Fruit fly (Drosophila melanogaster) whole organism: ENCODE measurements around the gene alph.
A peak's percentile ranks its signal among the peaks of the same experiment; 100 is the strongest.

Experiments used
- CG8478 ChIP-seq: fragments of >200 bp; optimal IDR thresholded peaks from 2 replicates; lab custom pipeline; 2018; ENCODE audit warnings: inconsistent platforms
- Dll ChIP-seq: fragments of >200 bp; optimal IDR thresholded peaks from 2 replicates; lab custom pipeline; 2017
- EcR ChIP-seq, 2 experiments: fragments of >200 bp; optimal IDR thresholded peaks; 2 replicates each; lab custom pipeline; 2017; ENCODE audit warnings: missing biosample characterization in 2 of 2, missing genetic modification characterization in 2 of 2, missing genetic modification reagents in 2 of 2
- pan ChIP-seq: fragments of >200 bp; optimal IDR thresholded peaks from 2 replicates; lab custom pipeline; 2017
- psq ChIP-seq: fragments of >200 bp; optimal IDR thresholded peaks from 2 replicates; lab custom pipeline; 2017
- usp ChIP-seq: fragments of >200 bp; optimal IDR thresholded peaks from 2 replicates; lab custom pipeline; 2017; ENCODE audit warnings: missing biosample characterization, missing genetic modification characterization, mixed read lengths

The alph gene

DNA sequence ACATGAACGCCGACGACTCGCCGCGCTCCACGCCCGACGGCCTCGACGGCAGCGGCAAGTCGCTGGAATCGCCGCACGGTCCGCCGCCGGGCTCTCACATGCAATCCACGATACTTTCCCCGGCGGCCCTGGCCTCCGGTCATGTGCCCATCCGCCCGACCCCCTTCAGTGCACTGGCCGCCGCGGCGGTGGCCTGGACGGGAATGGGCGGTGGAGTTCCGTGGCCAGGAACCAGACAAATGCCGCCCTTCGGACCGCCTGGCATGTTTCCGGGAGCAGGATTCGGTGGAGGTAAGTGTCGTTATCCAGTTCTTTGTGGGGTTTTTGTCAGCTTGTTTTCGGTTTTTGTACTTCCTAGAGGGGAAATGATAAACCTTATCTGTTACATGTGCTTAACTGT lies 34.1 kb upstream of the alph start:
- TF ChIP-seq CG8478 (lab: Kevin White, UChicago) (no peak), Dll (lab: Kevin White, UChicago) (no peak), EcR (GFP tag; optimal IDR thresholded peaks at IDR 0.05; lab: Kevin White, UChicago) (no peak), usp (GFP tag; lab: Kevin White, UChicago) (no peak)

- TF ChIP-seq psq (lab: Kevin White, UChicago) (no peak), pan (lab: Kevin White, UChicago) (no peak), EcR (GFP tag; optimal IDR thresholded peaks at IDR 0.05; lab: Kevin White, UChicago) (no peak)
These were observed 32.1 kb upstream of the alph start for dm6 chr3R:29559444-29559976.

dm6 chr3R:29560418-29560817 lies 31.2 kb upstream of the alph start:
- TF ChIP-seq pan (lab: Kevin White, UChicago) (no peak), usp (GFP tag; lab: Kevin White, UChicago) (no peak), EcR (GFP tag; optimal IDR thresholded peaks at IDR 0.05; lab: Kevin White, UChicago) (no peak), psq (lab: Kevin White, UChicago) (no peak), CG8478 (lab: Kevin White, UChicago) (no peak), Dll (lab: Kevin White, UChicago) (no peak)

- TF ChIP-seq EcR (GFP tag; optimal IDR thresholded peaks at IDR 0.05; lab: Kevin White, UChicago) (no peak), Dll (lab: Kevin White, UChicago) (no peak), usp (GFP tag; lab: Kevin White, UChicago) (no peak), pan (lab: Kevin White, UChicago) (no peak), CG8478 (lab: Kevin White, UChicago) (no peak)
These were observed 29.1 kb upstream of the alph start for dm6 chr3R:29562579-29562978.

DNA sequence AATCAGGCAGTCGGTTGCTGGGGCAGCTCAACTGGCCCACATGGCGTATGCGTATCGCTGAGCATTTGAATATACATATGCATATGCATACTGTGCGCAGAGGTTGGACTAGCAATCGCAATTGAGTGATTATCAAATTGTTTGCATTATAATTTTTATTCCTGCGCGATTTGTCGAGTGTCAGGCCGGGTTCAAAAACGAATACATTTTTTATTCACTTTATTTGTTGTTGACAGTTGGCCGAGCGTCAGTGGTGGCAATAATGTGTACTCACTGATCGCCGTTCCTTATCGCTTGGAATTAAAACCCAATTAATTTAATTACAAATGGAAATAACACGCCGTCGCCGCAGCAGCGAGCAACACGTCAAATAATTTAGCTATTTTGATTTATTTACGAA lies 25.9 kb upstream of the alph start:
- TF ChIP-seq CG8478 (lab: Kevin White, UChicago) (no peak), psq (lab: Kevin White, UChicago) (no peak), pan (lab: Kevin White, UChicago) (no peak), usp (GFP tag; lab: Kevin White, UChicago) (no peak)

DNA sequence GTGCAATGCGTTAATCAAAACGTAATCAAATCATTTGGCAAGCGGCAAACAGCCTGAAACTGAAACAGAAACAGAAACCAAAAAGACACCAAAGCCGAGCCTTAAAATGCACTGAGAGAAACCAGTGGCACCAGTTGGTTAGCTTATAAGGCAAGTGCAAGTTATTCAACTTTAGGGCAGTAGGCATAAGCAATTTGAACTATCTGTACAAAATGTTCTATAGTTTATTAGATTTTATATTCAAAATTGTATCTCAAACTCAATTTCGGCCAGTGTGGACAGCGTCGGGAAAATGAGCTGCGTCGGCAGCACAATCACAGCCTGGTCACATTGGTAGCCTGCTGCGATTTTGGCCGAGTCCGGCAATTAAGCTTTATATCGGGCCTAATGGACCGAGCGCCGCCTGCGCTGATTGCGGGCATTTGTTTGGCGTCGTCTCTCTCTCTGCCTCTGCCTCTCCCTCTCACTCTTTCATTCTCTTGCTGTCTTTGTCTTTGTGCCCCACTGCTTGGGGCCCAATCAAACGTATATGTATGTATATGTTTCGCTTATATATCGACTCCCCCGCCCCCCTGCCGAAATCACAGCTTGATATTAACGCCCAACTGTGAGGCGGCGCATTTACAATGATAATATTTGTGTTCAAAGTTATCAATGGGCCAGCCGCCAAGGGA lies 24.5 kb upstream of the alph start:
- TF ChIP-seq EcR (GFP tag; optimal IDR thresholded peaks at IDR 0.05; lab: Kevin White, UChicago) (no peak), CG8478 (lab: Kevin White, UChicago) (no peak), usp (GFP tag; lab: Kevin White, UChicago) (no peak), Dll (lab: Kevin White, UChicago) (peak; percentile 12), psq (lab: Kevin White, UChicago) (no peak), pan (lab: Kevin White, UChicago) (no peak)

- TF ChIP-seq Dll (lab: Kevin White, UChicago) (no peak), EcR (GFP tag; optimal IDR thresholded peaks at IDR 0.05; lab: Kevin White, UChicago) (no peak), CG8478 (lab: Kevin White, UChicago) (no peak), usp (GFP tag; lab: Kevin White, UChicago) (no peak), psq (lab: Kevin White, UChicago) (no peak), pan (lab: Kevin White, UChicago) (no peak)
These were observed 21.3 kb upstream of the alph start for dm6 chr3R:29570239-29570814.

- no peak for TF ChIP-seq psq (lab: Kevin White, UChicago)
- no peak for TF ChIP-seq usp (GFP tag; lab: Kevin White, UChicago)
- no peak for TF ChIP-seq EcR (GFP tag; optimal IDR thresholded peaks at IDR 0.05; lab: Kevin White, UChicago)
- no peak for TF ChIP-seq pan (lab: Kevin White, UChicago)
- TF ChIP-seq CG8478 (lab: Kevin White, UChicago), result peak; percentile 10
- no peak for TF ChIP-seq Dll (lab: Kevin White, UChicago)
These were observed 19.5 kb upstream of the alph start for dm6 chr3R:29572040-29572648.

- TF ChIP-seq pan (lab: Kevin White, UChicago) (no peak), CG8478 (lab: Kevin White, UChicago) (no peak), Dll (lab: Kevin White, UChicago) (no peak), psq (lab: Kevin White, UChicago) (no peak), EcR (GFP tag; optimal IDR thresholded peaks at IDR 0.05; lab: Kevin White, UChicago) (no peak), usp (GFP tag; lab: Kevin White, UChicago) (no peak)
These were observed 15.6 kb upstream of the alph start for dm6 chr3R:29576009-29576408.

- no peak for TF ChIP-seq CG8478 (lab: Kevin White, UChicago)
- no peak for TF ChIP-seq Dll (lab: Kevin White, UChicago)
- no peak for TF ChIP-seq psq (lab: Kevin White, UChicago)
- TF ChIP-seq usp (GFP tag; lab: Kevin White, UChicago), result no peak
- TF ChIP-seq EcR (GFP tag; optimal IDR thresholded peaks at IDR 0.05; lab: Kevin White, UChicago), result no peak
- no peak for TF ChIP-seq pan (lab: Kevin White, UChicago)
These were observed 10.2 kb upstream of the alph start for dm6 chr3R:29581420-29581819.

DNA sequence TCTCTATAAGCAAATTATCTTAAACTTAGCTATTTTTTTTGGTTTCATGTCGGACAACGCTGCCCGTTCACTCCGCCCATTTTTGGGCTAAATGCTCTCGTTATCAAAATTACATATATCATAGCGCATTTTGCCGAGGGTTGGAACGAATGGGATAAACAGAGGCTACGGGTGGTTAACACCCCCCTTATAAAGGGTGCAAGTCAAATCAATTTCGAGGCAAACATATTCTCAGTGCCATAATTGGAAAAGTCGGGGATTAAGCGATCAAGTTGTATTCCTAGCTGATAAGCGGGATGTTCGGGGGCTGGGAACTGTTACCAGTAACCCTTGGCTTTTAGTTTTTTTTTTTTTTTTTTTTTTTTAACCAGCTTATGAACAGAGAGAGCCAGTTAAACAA lies 8.3 kb upstream of the alph start:
- no peak for TF ChIP-seq psq (lab: Kevin White, UChicago)
